Fruit fly (Drosophila melanogaster): Measurements from ENCODE around the gene CG1571.

DNA sequence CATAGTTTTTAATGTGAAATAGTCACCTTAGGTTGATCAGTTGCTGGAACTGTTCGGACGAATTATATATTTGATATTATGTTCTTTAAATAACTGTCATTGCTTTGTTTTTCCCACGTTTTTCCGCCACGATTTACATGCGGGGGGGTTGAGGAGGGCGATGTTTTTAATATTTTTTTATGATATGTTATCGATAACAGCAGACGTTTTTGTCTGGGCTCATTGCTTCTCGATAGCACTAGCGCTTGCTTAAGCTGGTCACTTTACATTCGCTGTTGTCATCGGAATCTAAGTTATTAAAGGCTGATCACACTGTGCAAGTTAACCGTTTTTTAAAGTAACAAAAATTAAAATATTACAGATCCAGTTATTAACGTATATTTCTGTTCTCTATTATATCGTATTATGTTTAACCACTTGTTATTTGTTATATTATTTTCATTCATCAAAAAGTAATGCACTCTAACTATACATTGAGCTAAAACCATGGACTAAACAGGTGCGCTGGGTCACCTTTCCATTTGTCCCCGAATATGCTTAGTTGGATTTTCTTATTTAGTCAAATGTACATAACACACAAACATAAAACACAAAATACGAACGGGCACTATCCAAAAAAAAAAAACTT is at the start of gene CG1571, which contains the start of gene Upf2:
- TF ChIP-seq Meics (GFP tag; optimal IDR thresholded peaks at IDR 0.05) (no peak), onecut (GFP tag; IDR thresholded peaks at IDR 0.05) (no peak), exex (tag; optimal IDR thresholded peaks at IDR 0.05) (no peak), CG16815 (GFP tag; optimal IDR thresholded peaks at IDR 0.05) (no peak), bowl (GFP tag; IDR thresholded peaks at IDR 0.05) (no peak), CG7556 (GFP tag; optimal IDR thresholded peaks at IDR 0.05) (no peak), sna (GFP tag; IDR thresholded peaks at IDR 0.05; ENCODE audit: partially characterized antibody) (0 out of 2 replicates have a peak, but pooled peaks have one; percentile 36), Aef1 (GFP tag; IDR thresholded peaks at IDR 0.05) (no peak)
